Worm (Caenorhabditis elegans) whole organism, early embryonic: Measurements from ENCODE around the gene slcr-46.3.

ENCODE experiments used
- F13C5.2 ChIP-seq: sonication (generic microtip); optimal IDR thresholded peaks from 2 replicates; lab custom pipeline; 2017; ENCODE audit warnings: mild to moderate bottlenecking, missing genetic modification characterization, inconsistent platforms, missing compliant biosample characterization
- ama-1 ChIP-seq: fragments of 150-350 bp; optimal IDR thresholded peaks from 2 replicates; lab custom pipeline; 2014
- ceh-13 ChIP-seq: fragments of 200-800 bp; sonication (Bioruptor generic); optimal IDR thresholded peaks from 2 replicates; lab custom pipeline; 2018; ENCODE audit warnings: mild to moderate bottlenecking, missing genetic modification characterization, missing compliant biosample characterization
- ceh-36 ChIP-seq: sonication (generic microtip); optimal IDR thresholded peaks from 2 replicates; lab custom pipeline; 2016; ENCODE audit warnings: missing genetic modification characterization, inconsistent platforms, missing compliant biosample characterization
- ets-7 ChIP-seq: sonication (generic microtip); optimal IDR thresholded peaks from 2 replicates; lab custom pipeline; 2016; ENCODE audit warnings: missing genotype, missing genetic modification characterization, missing compliant biosample characterization
- flt-1 ChIP-seq: fragments of 200-800 bp; sonication (Bioruptor generic); IDR thresholded peaks from 2 replicates; pipeline ENCODE4 v1.3.6; 2022; ENCODE audit warnings: missing genetic modification characterization, missing compliant biosample characterization
- hmg-4 ChIP-seq: fragments of 200-800 bp; sonication (Bioruptor generic); optimal IDR thresholded peaks from 2 replicates; lab custom pipeline; 2018; ENCODE audit warnings: mild to moderate bottlenecking, missing genetic modification characterization, missing compliant biosample characterization
- pes-1 ChIP-seq: fragments of 200-800 bp; sonication (Bioruptor generic); IDR thresholded peaks from 2 replicates; pipeline ENCODE4 v1.3.6; 2022; ENCODE audit warnings: missing genetic modification reagents, missing genetic modification characterization, missing compliant biosample characterization
- scrt-1 ChIP-seq: fragments of 200-800 bp; sonication (Bioruptor generic); IDR thresholded peaks from 2 replicates; pipeline ENCODE4 v1.3.6; 2022; ENCODE audit warnings: missing genetic modification characterization, missing compliant biosample characterization
- sea-1 ChIP-seq: fragments of 200-800 bp; sonication (Bioruptor generic); conservative IDR thresholded peaks from 2 replicates; pipeline ENCODE4 v1.3.6; 2022; ENCODE audit warnings: missing genetic modification characterization, missing compliant biosample characterization
- tbx-11 ChIP-seq: fragments of 200-800 bp; sonication (Bioruptor generic); IDR thresholded peaks from 2 replicates; pipeline ENCODE4 v1.3.6; 2022; ENCODE audit warnings: missing genetic modification characterization, missing compliant biosample characterization
- tbx-37 ChIP-seq: fragments of 200-800 bp; sonication (Bioruptor generic); conservative IDR thresholded peaks from 2 replicates; pipeline ENCODE4 v1.3.6; 2022; ENCODE audit warnings: missing genetic modification reagents, missing genetic modification characterization, missing compliant biosample characterization
- tra-4 ChIP-seq: sonication (generic microtip); optimal IDR thresholded peaks from 2 replicates; lab custom pipeline; 2017; ENCODE audit warnings: missing genetic modification characterization, missing compliant biosample characterization

- TF ChIP-seq ama-1 (lab: Kevin White, UChicago) (no peak), tbx-37 (no peak), sea-1 (GFP tag; lab: Robert Waterston, UW) (no peak), flt-1 (no peak), scrt-1 (no peak), F13C5.2 (no peak), ceh-13 (GFP tag; lab: Kevin White, UChicago) (no peak), ets-7 (tag; lab: Kevin White, UChicago) (no peak), tbx-11 (GFP tag; lab: Robert Waterston, UW) (no peak), hmg-4 (GFP tag; lab: Kevin White, UChicago) (no peak), tra-4 (tag; lab: Kevin White, UChicago) (no peak), pes-1 (no peak), ceh-36 (tag; lab: Kevin White, UChicago) (no peak)
Observed at ce11 chrV:9703549-9703948, 20.4 kb downstream of the slcr-46.3 start.
